Worm (Caenorhabditis elegans): ENCODE results near the gene nhr-12.

The nhr-12 gene

ce11 chrV:10039837-10040236 is 44.0 kb downstream of the nhr-12 start:
- TF ChIP-seq zfh-2 (GFP tag; conservative IDR thresholded peaks at IDR 0.05) (peak; percentile 79), let-526 (GFP tag; IDR thresholded peaks at IDR 0.05) (0 out of 2 replicates have a peak, but pooled peaks have one; percentile 65), tbx-9 (tag; optimal IDR thresholded peaks at IDR 0.05; ENCODE audit: borderline replicate concordance) (no peak), lin-54 (GFP tag; optimal IDR thresholded peaks at IDR 0.05) (peak; percentile 36), mcd-1 (GFP tag; IDR thresholded peaks at IDR 0.05) (peak; percentile 59), nfyb-1 (GFP tag; IDR thresholded peaks at IDR 0.05) (0 out of 2 replicates have a peak, but pooled peaks have one; percentile 55), Y53G8AR.9 (GFP tag; conservative IDR thresholded peaks at IDR 0.05) (no peak), F55B11.4 (tag; optimal IDR thresholded peaks at IDR 0.05; ENCODE audit: borderline replicate concordance, insufficient read depth) (no peak), nfya-2 (GFP tag; IDR thresholded peaks at IDR 0.05) (no peak), ztf-18 (tag; optimal IDR thresholded peaks at IDR 0.05) (peak; percentile 19), ccch-3 (GFP tag; optimal IDR thresholded peaks at IDR 0.05) (no peak), hmg-1.2 (GFP tag; IDR thresholded peaks at IDR 0.05) (peak; percentile 83), B0019.2 (GFP tag; conservative IDR thresholded peaks at IDR 0.05) (no peak), K11D2.4 (GFP tag; IDR thresholded peaks at IDR 0.05) (0 out of 2 replicates have a peak, but pooled peaks have one; percentile 33), lir-1 (GFP tag; conservative IDR thresholded peaks at IDR 0.05) (peak; percentile 68), F49E8.2 (tag; optimal IDR thresholded peaks at IDR 0.05; ENCODE audit: insufficient read depth) (no peak), F57C9.4 (tag; optimal IDR thresholded peaks at IDR 0.05) (no peak), egrh-3 (GFP tag; IDR thresholded peaks at IDR 0.05) (peak; percentile 48), snpc-4 (GFP tag; optimal IDR thresholded peaks at IDR 0.05) (no peak), snpc-4 (tag; optimal IDR thresholded peaks at IDR 0.05) (peak in 2 of 4 experiments; percentile 31 to 48), lag-1 (GFP tag; IDR thresholded peaks at IDR 0.05) (no peak), madf-10 (tag; optimal IDR thresholded peaks at IDR 0.05) (peak; percentile 47), tbp1 (GFP tag; optimal IDR thresholded peaks at IDR 0.05) (peak; percentile 33), nhr-120 (GFP tag; IDR thresholded peaks at IDR 0.05) (no peak), B0336.3 (GFP tag; IDR thresholded peaks at IDR 0.05) (peak; percentile 69), F37B4.10 (GFP tag; IDR thresholded peaks at IDR 0.05) (no peak), let-607 (tag; optimal IDR thresholded peaks at IDR 0.05) (peak in 1 of 2 experiments; percentile 27), sptf-2 (GFP tag; optimal IDR thresholded peaks at IDR 0.05) (peak; percentile 13), egl-44 (GFP tag; IDR thresholded peaks at IDR 0.05) (0 out of 2 replicates have a peak, but pooled peaks have one; percentile 44), K12H6.12 (tag; optimal IDR thresholded peaks at IDR 0.05) (peak; percentile 49), Y67H2A.10 (GFP tag; conservative IDR thresholded peaks at IDR 0.05) (no peak), ztf-25 (GFP tag; IDR thresholded peaks at IDR 0.05) (no peak), C06A6.2 (GFP tag; conservative IDR thresholded peaks at IDR 0.05) (0 out of 2 replicates have a peak, but pooled peaks have one; percentile 15), Y56A3A.18 (GFP tag; IDR thresholded peaks at IDR 0.05) (peak; percentile 82), bed-1 (GFP tag; IDR thresholded peaks at IDR 0.05) (no peak), mes-4 (tag; optimal IDR thresholded peaks at IDR 0.05) (no peak), gei-17 (GFP tag; optimal IDR thresholded peaks at IDR 0.05) (peak; percentile 22), lin-40 (tag; optimal IDR thresholded peaks at IDR 0.05) (peak; percentile 55), ztf-3 (GFP tag; optimal IDR thresholded peaks at IDR 0.05) (no peak), dox-1 (GFP tag; IDR thresholded peaks at IDR 0.05) (peak; percentile 69), nhr-80 (tag; optimal IDR thresholded peaks at IDR 0.05) (peak; percentile 76), T07F8.4 (tag; optimal IDR thresholded peaks at IDR 0.05) (no peak), ztf-28 (GFP tag; IDR thresholded peaks at IDR 0.05) (no peak), attf-3 (GFP tag; conservative IDR thresholded peaks at IDR 0.05) (0 out of 2 replicates have a peak, but pooled peaks have one; percentile 22), cebp-1 (GFP tag; IDR thresholded peaks at IDR 0.05) (peak; percentile 36; the same call in 1 of the 2 replicates), cebp-1 (tag; optimal IDR thresholded peaks at IDR 0.05) (peak; percentile 71), ceh-27 (GFP tag; optimal IDR thresholded peaks at IDR 0.05) (peak; percentile 48), pha-4 (tag; optimal IDR thresholded peaks at IDR 0.05) (peak; percentile 62)

Data from whole organism, young adult.